Worm (Caenorhabditis elegans) whole organism, L1 larva: ENCODE results near the gene hrpf-2.
A peak's percentile ranks its signal among the peaks of the same experiment; 100 is the strongest.

Source experiments
- Y116A8C.19 ChIP-seq: sonication (generic microtip); optimal IDR thresholded peaks from 2 replicates; lab custom pipeline; 2016; ENCODE audit warnings: missing compliant biosample characterization, missing genetic modification characterization, borderline replicate concordance
- aha-1 ChIP-seq: fragments of 150-350 bp; optimal IDR thresholded peaks from 2 replicates; lab custom pipeline; 2014; ENCODE audit warnings: missing biosample characterization, missing genetic modification characterization
- blmp-1 ChIP-seq: fragments of 150-350 bp; optimal IDR thresholded peaks from 2 replicates; lab custom pipeline; 2014; ENCODE audit warnings: missing biosample characterization, missing genetic modification characterization
- ceh-63 ChIP-seq: fragments of 200-800 bp; sonication (Bioruptor generic); optimal IDR thresholded peaks from 2 replicates; lab custom pipeline; 2018; ENCODE audit warnings: mild to moderate bottlenecking, missing genetic modification characterization, missing compliant biosample characterization
- ceh-88 ChIP-seq: fragments of 200-800 bp; sonication (Bioruptor generic); IDR thresholded peaks from 2 replicates; pipeline ENCODE4 v1.3.6; 2022; ENCODE audit warnings: missing genetic modification characterization, missing compliant biosample characterization
- dpl-1 ChIP-seq, 3 experiments: fragments of 150-350 bp in 2 of 3; sonication (generic microtip) in 1 of 3; optimal IDR thresholded peaks; 2 replicates each; lab custom pipeline; 2014 to 2017; ENCODE audit warnings: missing biosample characterization in 3 of 3, missing genetic modification characterization in 3 of 3, missing genetic modification reagents in 3 of 3
- dsc-1 ChIP-seq: sonication (generic microtip); optimal IDR thresholded peaks from 2 replicates; lab custom pipeline; 2016; ENCODE audit warnings: mild to moderate bottlenecking, missing genetic modification characterization, missing compliant biosample characterization
- efl-1 ChIP-seq, 4 experiments: fragments of 150-350 bp; optimal IDR thresholded peaks in 3 of 4; peaks in 1 of 4; 1 replicate in 1 of 4; 2 replicates in 3 of 4; lab custom pipeline; 2014; ENCODE audit warnings: missing biosample characterization in 2 of 4, missing genetic modification characterization in 2 of 4, missing genetic modification reagents in 2 of 4
- efl-3 ChIP-seq: fragments of 200-800 bp; sonication (Bioruptor generic); optimal IDR thresholded peaks from 2 replicates; lab custom pipeline; 2018; ENCODE audit warnings: mild to moderate bottlenecking, missing genetic modification characterization, missing compliant biosample characterization
- elt-2 ChIP-seq: sonication (generic microtip); optimal IDR thresholded peaks from 2 replicates; lab custom pipeline; 2016; ENCODE audit warnings: missing genetic modification characterization, mild to moderate bottlenecking, inconsistent platforms, missing compliant biosample characterization, missing genetic modification reagents
- ets-5 ChIP-seq: fragments of 200-800 bp; sonication (Bioruptor generic); IDR thresholded peaks from 2 replicates; pipeline ENCODE4 v1.3.6; 2022; ENCODE audit warnings: missing genetic modification characterization, missing compliant biosample characterization
- hpl-2 ChIP-seq: fragments of 150-350 bp; optimal IDR thresholded peaks from 2 replicates; lab custom pipeline; 2014; ENCODE audit warnings: missing biosample characterization, missing genetic modification reagents, missing genetic modification characterization
- lin-14 ChIP-seq: fragments of 200-800 bp; sonication (Bioruptor generic); optimal IDR thresholded peaks from 2 replicates; lab custom pipeline; 2018; ENCODE audit warnings: mild to moderate bottlenecking, missing genetic modification characterization, moderate library complexity, missing compliant biosample characterization
- lin-35 ChIP-seq, 2 experiments: fragments of 150-350 bp; optimal IDR thresholded peaks; 2 replicates each; lab custom pipeline; 2014; ENCODE audit warnings: missing biosample characterization in 2 of 2, missing genetic modification characterization in 2 of 2, missing genetic modification reagents in 2 of 2
- lin-39 ChIP-seq: fragments of 150-350 bp; optimal IDR thresholded peaks from 2 replicates; lab custom pipeline; 2014; ENCODE audit warnings: missing biosample characterization, missing genetic modification reagents, missing genetic modification characterization
- lir-3 ChIP-seq: sonication (generic microtip); optimal IDR thresholded peaks from 2 replicates; lab custom pipeline; 2016; ENCODE audit warnings: mild to moderate bottlenecking, missing genetic modification characterization, moderate library complexity, missing compliant biosample characterization; ENCODE audit not compliant: poor library complexity
- lsy-2 ChIP-seq, 2 experiments: fragments of 150-350 bp; optimal IDR thresholded peaks; 2 replicates each; lab custom pipeline; 2014; ENCODE audit warnings: missing biosample characterization in 2 of 2, missing genetic modification characterization in 2 of 2
- mdl-1 ChIP-seq, 2 experiments: fragments of 150-350 bp; optimal IDR thresholded peaks; 2 replicates each; lab custom pipeline; 2014 to 2017; ENCODE audit warnings: missing biosample characterization in 2 of 2, missing genetic modification characterization in 2 of 2, inconsistent platforms in 1 of 2
- mep-1 ChIP-seq: fragments of 150-350 bp; optimal IDR thresholded peaks from 2 replicates; lab custom pipeline; 2014; ENCODE audit warnings: missing biosample characterization, missing genetic modification characterization
- nhr-12 ChIP-seq: sonication (generic microtip); optimal IDR thresholded peaks from 2 replicates; lab custom pipeline; 2017; ENCODE audit warnings: missing biosample characterization, missing genetic modification characterization
- nhr-19 ChIP-seq: fragments of 200-800 bp; sonication (Bioruptor generic); conservative IDR thresholded peaks from 2 replicates; pipeline ENCODE4 v1.3.6; 2022; ENCODE audit warnings: missing genetic modification characterization, missing compliant biosample characterization
- nhr-28 ChIP-seq: fragments of 150-350 bp; optimal IDR thresholded peaks from 2 replicates; lab custom pipeline; 2014; ENCODE audit warnings: missing biosample characterization, missing genetic modification characterization
- nhr-47 ChIP-seq: sonication (generic microtip); optimal IDR thresholded peaks from 2 replicates; lab custom pipeline; 2016; ENCODE audit warnings: mild to moderate bottlenecking, missing genetic modification characterization, moderate library complexity, missing compliant biosample characterization
- nhr-76 ChIP-seq: sonication (generic microtip); optimal IDR thresholded peaks from 2 replicates; lab custom pipeline; 2017; ENCODE audit warnings: missing biosample characterization, missing genetic modification characterization
- nhr-90 ChIP-seq: sonication (generic microtip); optimal IDR thresholded peaks from 2 replicates; lab custom pipeline; 2016; ENCODE audit warnings: mild to moderate bottlenecking, missing genetic modification characterization, missing compliant biosample characterization; ENCODE audit not compliant: poor library complexity
- pqm-1 ChIP-seq: sonication (generic microtip); optimal IDR thresholded peaks from 3 replicates; lab custom pipeline; 2017; ENCODE audit warnings: missing biosample characterization, missing genetic modification characterization
- rnt-1 ChIP-seq: sonication (generic microtip); optimal IDR thresholded peaks from 2 replicates; lab custom pipeline; 2016; ENCODE audit warnings: mild to moderate bottlenecking, missing genetic modification characterization, moderate library complexity, missing compliant biosample characterization
- snu-23 ChIP-seq: sonication (generic microtip); optimal IDR thresholded peaks from 2 replicates; lab custom pipeline; 2016; ENCODE audit warnings: missing genetic modification characterization, missing compliant biosample characterization
- sox-4 ChIP-seq: sonication (generic microtip); optimal IDR thresholded peaks from 2 replicates; lab custom pipeline; 2016; ENCODE audit warnings: missing genetic modification characterization, missing compliant biosample characterization
- tlp-1 ChIP-seq: fragments of 150-350 bp; optimal IDR thresholded peaks from 2 replicates; lab custom pipeline; 2014; ENCODE audit warnings: missing biosample characterization, missing genetic modification characterization
- unc-86 ChIP-seq: sonication (generic microtip); optimal IDR thresholded peaks from 2 replicates; lab custom pipeline; 2016; ENCODE audit warnings: missing genetic modification characterization, missing compliant biosample characterization
- zip-4 ChIP-seq: fragments of 200-800 bp; sonication (Bioruptor generic); optimal IDR thresholded peaks from 2 replicates; lab custom pipeline; 2018; ENCODE audit warnings: mild to moderate bottlenecking, missing genetic modification characterization, moderate library complexity, missing compliant biosample characterization

The hrpf-2 gene

ce11 chrIV:6336748-6337147 is 39.6 kb downstream of the hrpf-2 start (continued):
- TF ChIP-seq nhr-90 (tag; lab: Kevin White, UChicago): peak; percentile 97
- TF ChIP-seq nhr-47: peak; percentile 97
- no peak for TF ChIP-seq tlp-1
- peak; percentile 85 to 89 for TF ChIP-seq efl-1 (optimal IDR thresholded peaks at IDR 0.05; lab: Kevin White, UChicago)
- TF ChIP-seq efl-1 (GFP tag; optimal IDR thresholded peaks at IDR 0.05 in 1 of 2; lab: Kevin White, UChicago): peak; percentile 72 to 97
- TF ChIP-seq, all 84 proteins: peak for 64

- TF ChIP-seq mdl-1 (tag; optimal IDR thresholded peaks at IDR 0.05; lab: Kevin White, UChicago) (peak in 1 of 2 experiments; percentile 9), Y116A8C.19 (tag; lab: Kevin White, UChicago) (no peak), mep-1 (tag; lab: Kevin White, UChicago) (peak; percentile 14), lin-14 (peak; percentile 56), nhr-76 (tag; lab: Kevin White, UChicago) (no peak), blmp-1 (tag; lab: Kevin White, UChicago) (peak; percentile 31)
Measured at ce11 chrIV:6335908-6336307, 40.4 kb downstream of the hrpf-2 start, which contains the start of gene mif-4. TSS of gene mif-4 (minus strand) at chrIV:6335994.

- TF ChIP-seq nhr-19 (GFP tag; lab: Robert Waterston, UW): 0 out of 2 replicates have a peak, but pooled peaks have one; percentile 5
- TF ChIP-seq hpl-2 (GFP tag; lab: Kevin White, UChicago): no peak
Measured at ce11 chrIV:6333915-6334314, 42.4 kb downstream of the hrpf-2 start, which contains the start of gene blos-2. TSS of gene blos-2 (plus strand) at chrIV:6334215.

- TF ChIP-seq lir-3 (no peak), pqm-1 (tag; lab: Kevin White, UChicago) (no peak), ets-5 (GFP tag; lab: Robert Waterston, UW) (no peak), elt-2 (peak; percentile 12), ceh-63 (GFP tag; lab: Kevin White, UChicago) (no peak), efl-3 (GFP tag; lab: Kevin White, UChicago) (no peak), aha-1 (no peak), lin-14 (peak; percentile 26), zip-4 (GFP tag; lab: Kevin White, UChicago) (no peak), ceh-88 (GFP tag; lab: Robert Waterston, UW) (no peak), lin-39 (no peak)
Measured at ce11 chrIV:6330790-6331189, 45.5 kb downstream of the hrpf-2 start.

ce11 chrIV:6329339-6329738 is 47.0 kb downstream of the hrpf-2 start, which contains the start of gene seu-1:
TSS of gene seu-1 (plus strand) at chrIV:6329639.
- no peak for TF ChIP-seq nhr-28 (tag; lab: Kevin White, UChicago)
- TF ChIP-seq efl-1 (optimal IDR thresholded peaks at IDR 0.05; lab: Kevin White, UChicago): no peak
- TF ChIP-seq efl-1 (GFP tag; optimal IDR thresholded peaks at IDR 0.05 in 1 of 2; lab: Kevin White, UChicago): peak in 1 of 2 experiments; percentile 65

- TF ChIP-seq unc-86 (tag; lab: Kevin White, UChicago): no peak
- TF ChIP-seq sox-4 (tag; lab: Kevin White, UChicago): no peak
- TF ChIP-seq snu-23 (GFP tag; lab: Kevin White, UChicago): no peak
- no peak for TF ChIP-seq rnt-1 (tag; lab: Kevin White, UChicago)
Measured at ce11 chrIV:6328198-6328597, 48.1 kb downstream of the hrpf-2 start.

ce11 chrIV:6327363-6328015 is 48.8 kb downstream of the hrpf-2 start:
- TF ChIP-seq dsc-1 (tag; lab: Kevin White, UChicago) (no peak), lin-35 (GFP tag; optimal IDR thresholded peaks at IDR 0.05; lab: Kevin White, UChicago) (peak; percentile 12 to 32), dpl-1 (GFP tag; optimal IDR thresholded peaks at IDR 0.05; lab: Kevin White, UChicago) (peak in 1 of 3 experiments; percentile 43), elt-2 (peak; percentile 5), lin-14 (peak; percentile 44), lsy-2 (tag; optimal IDR thresholded peaks at IDR 0.05; lab: Kevin White, UChicago) (peak in 1 of 2 experiments; percentile 65), efl-1 (optimal IDR thresholded peaks at IDR 0.05; lab: Kevin White, UChicago) (peak; percentile 9 to 26), efl-1 (GFP tag; optimal IDR thresholded peaks at IDR 0.05 in 1 of 2; lab: Kevin White, UChicago) (peak; percentile 29 to 92), nhr-12 (tag; lab: Kevin White, UChicago) (no peak), blmp-1 (tag; lab: Kevin White, UChicago) (peak; percentile 21)
- TF ChIP-seq, all 84 proteins: peak for 7
